Fruit fly (Drosophila melanogaster): ENCODE measurements around the gene alphaCOP.

- no peak for TF ChIP-seq psq (optimal IDR thresholded peaks at IDR 0.05)
- no peak for TF ChIP-seq h (optimal IDR thresholded peaks at IDR 0.05)
- no peak for TF ChIP-seq insv (optimal IDR thresholded peaks at IDR 0.05)
Observed at dm6 chr3L:1664876-1665275, 19.9 kb upstream of the alphaCOP start, which contains the start of the genes Srrm234 and CG7974.

Data from Kc167 (cell line).